Worm (Caenorhabditis elegans) whole organism, late embryonic: ENCODE results near the gene F19C7.8.
A peak's percentile ranks its signal among the peaks of the same experiment; 100 is the strongest.

ENCODE experiments used
- Y22D7AL.16 ChIP-seq: sonication (generic microtip); optimal IDR thresholded peaks from 2 replicates; lab custom pipeline; 2016; ENCODE audit warnings: missing genetic modification characterization, missing compliant biosample characterization
- ceh-14 ChIP-seq: sonication (generic microtip); optimal IDR thresholded peaks from 2 replicates; lab custom pipeline; 2016; ENCODE audit warnings: missing genotype, missing genetic modification characterization, missing compliant biosample characterization
- ceh-18 ChIP-seq: sonication (generic microtip); optimal IDR thresholded peaks from 2 replicates; lab custom pipeline; 2016; ENCODE audit warnings: missing genetic modification characterization, missing compliant biosample characterization
- ceh-19 ChIP-seq: fragments of 200-800 bp; sonication (Bioruptor generic); optimal IDR thresholded peaks from 2 replicates; lab custom pipeline; 2018; ENCODE audit warnings: mild to moderate bottlenecking, missing genetic modification characterization, missing compliant biosample characterization
- ceh-22 ChIP-seq: sonication (generic microtip); optimal IDR thresholded peaks from 2 replicates; lab custom pipeline; 2017; ENCODE audit warnings: missing biosample characterization, missing genetic modification characterization
- ceh-31 ChIP-seq: sonication (generic microtip); optimal IDR thresholded peaks from 2 replicates; lab custom pipeline; 2016; ENCODE audit warnings: missing genetic modification characterization, missing compliant biosample characterization
- ceh-34 ChIP-seq: sonication (generic microtip); optimal IDR thresholded peaks from 2 replicates; lab custom pipeline; 2016; ENCODE audit warnings: mild to moderate bottlenecking, missing genetic modification characterization, missing compliant biosample characterization
- ceh-45 ChIP-seq: fragments of 200-800 bp; sonication (Bioruptor generic); IDR thresholded peaks from 2 replicates; pipeline ENCODE4 v1.3.6; 2022; ENCODE audit warnings: missing genetic modification reagents, missing genetic modification characterization, missing compliant biosample characterization
- ceh-6 ChIP-seq: fragments of 200-800 bp; sonication (Bioruptor generic); optimal IDR thresholded peaks from 2 replicates; lab custom pipeline; 2018; ENCODE audit warnings: mild to moderate bottlenecking, missing genetic modification characterization, missing compliant biosample characterization
- ceh-9 ChIP-seq: sonication (generic microtip); optimal IDR thresholded peaks from 2 replicates; lab custom pipeline; 2016; ENCODE audit warnings: mild to moderate bottlenecking, missing genetic modification characterization, inconsistent platforms, missing compliant biosample characterization
- elt-4 ChIP-seq: sonication (generic microtip); optimal IDR thresholded peaks from 2 replicates; lab custom pipeline; 2016; ENCODE audit warnings: missing genetic modification characterization, missing compliant biosample characterization
- ets-4 ChIP-seq: sonication (generic microtip); optimal IDR thresholded peaks from 2 replicates; lab custom pipeline; 2016; ENCODE audit warnings: missing genetic modification characterization, missing compliant biosample characterization
- fax-1 ChIP-seq: sonication (generic microtip); optimal IDR thresholded peaks from 2 replicates; lab custom pipeline; 2016; ENCODE audit warnings: missing genotype, missing genetic modification characterization, missing compliant biosample characterization
- fkh-10 ChIP-seq: fragments of 150-350 bp; optimal IDR thresholded peaks from 2 replicates; lab custom pipeline; 2014; ENCODE audit warnings: missing biosample characterization, missing genetic modification reagents, missing genetic modification characterization
- hlh-13 ChIP-seq: fragments of 200-800 bp; sonication (Bioruptor generic); optimal IDR thresholded peaks from 2 replicates; lab custom pipeline; 2018; ENCODE audit warnings: mild to moderate bottlenecking, missing genetic modification characterization, missing compliant biosample characterization
- hlh-8 ChIP-seq: sonication (generic microtip); optimal IDR thresholded peaks from 2 replicates; lab custom pipeline; 2016; ENCODE audit warnings: missing genotype, missing genetic modification characterization, missing compliant biosample characterization
- mec-3 ChIP-seq: sonication (generic microtip); optimal IDR thresholded peaks from 2 replicates; lab custom pipeline; 2016; ENCODE audit warnings: borderline replicate concordance, missing genetic modification characterization, missing compliant biosample characterization
- nfya-1 ChIP-seq: sonication (generic microtip); optimal IDR thresholded peaks from 2 replicates; lab custom pipeline; 2017; ENCODE audit warnings: missing genetic modification characterization, mild to moderate bottlenecking, missing compliant biosample characterization, antibody characterized with exemption, moderate library complexity
- nhr-11 ChIP-seq: fragments of 150-350 bp; optimal IDR thresholded peaks from 2 replicates; lab custom pipeline; 2014; ENCODE audit warnings: missing biosample characterization, missing genetic modification characterization
- odd-2 ChIP-seq: sonication (generic microtip); optimal IDR thresholded peaks from 2 replicates; lab custom pipeline; 2017; ENCODE audit warnings: antibody characterized with exemption, mild to moderate bottlenecking, missing genetic modification characterization, missing compliant biosample characterization
- pag-3 ChIP-seq: sonication (generic microtip); optimal IDR thresholded peaks from 2 replicates; lab custom pipeline; 2016; ENCODE audit warnings: missing compliant biosample characterization, missing genetic modification characterization, borderline replicate concordance
- pha-4 ChIP-seq: fragments of 150-350 bp; optimal IDR thresholded peaks from 2 replicates; lab custom pipeline; 2018; ENCODE audit warnings: missing biosample characterization, missing genetic modification reagents, missing genetic modification characterization
- ref-2 ChIP-seq: sonication (generic microtip); optimal IDR thresholded peaks from 2 replicates; lab custom pipeline; 2016; ENCODE audit warnings: missing genetic modification characterization, missing compliant biosample characterization
- rnt-1 ChIP-seq: sonication (generic microtip); optimal IDR thresholded peaks from 2 replicates; lab custom pipeline; 2016; ENCODE audit warnings: missing genetic modification characterization, missing compliant biosample characterization
- sox-4 ChIP-seq: sonication (generic microtip); optimal IDR thresholded peaks from 2 replicates; lab custom pipeline; 2017; ENCODE audit warnings: mild to moderate bottlenecking, missing genetic modification characterization, inconsistent platforms, missing compliant biosample characterization
- syd-9 ChIP-seq: sonication (generic microtip); optimal IDR thresholded peaks from 2 replicates; lab custom pipeline; 2016; ENCODE audit warnings: mild to moderate bottlenecking, missing genetic modification characterization, moderate library complexity, missing compliant biosample characterization
- tbx-2 ChIP-seq: sonication (generic microtip); optimal IDR thresholded peaks from 2 replicates; lab custom pipeline; 2016; ENCODE audit warnings: missing genetic modification characterization, missing compliant biosample characterization
- ttx-3 ChIP-seq: sonication (generic microtip); optimal IDR thresholded peaks from 2 replicates; lab custom pipeline; 2016; ENCODE audit warnings: missing genetic modification reagents, missing genetic modification characterization, missing compliant biosample characterization
- unc-55 ChIP-seq: sonication (generic microtip); optimal IDR thresholded peaks from 2 replicates; lab custom pipeline; 2017; ENCODE audit warnings: missing biosample characterization, missing genetic modification reagents, missing genetic modification characterization
- unc-86 ChIP-seq: sonication (generic microtip); optimal IDR thresholded peaks from 2 replicates; lab custom pipeline; 2016; ENCODE audit warnings: missing genetic modification characterization, missing compliant biosample characterization
- ztf-16 ChIP-seq: sonication (generic microtip); optimal IDR thresholded peaks from 2 replicates; lab custom pipeline; 2017; ENCODE audit warnings: missing genetic modification characterization, missing compliant biosample characterization

F19C7.8 gene

ce11 chrIV:4633393-4633792, 4.5 kb downstream of the F19C7.8 start, which contains the start of gene R105.1:
Gene R105.1, plus strand, starts transcription at chrIV:4633693.
- TF ChIP-seq unc-55 (GFP tag; lab: Kevin White, UChicago) (no peak), ceh-14 (no peak), sox-4 (tag; lab: Kevin White, UChicago) (no peak), pag-3 (tag; lab: Kevin White, UChicago) (no peak), Y22D7AL.16 (tag; lab: Kevin White, UChicago) (no peak)

- TF ChIP-seq nfya-1 (tag; lab: Kevin White, UChicago), result no peak
- no peak for TF ChIP-seq ref-2
- TF ChIP-seq ceh-18 (tag; lab: Kevin White, UChicago), result no peak
- peak; percentile 4 for TF ChIP-seq ceh-31 (tag; lab: Kevin White, UChicago)
- no peak for TF ChIP-seq ceh-9 (tag; lab: Kevin White, UChicago)
- TF ChIP-seq ceh-19, result no peak
- TF ChIP-seq ceh-34 (tag; lab: Kevin White, UChicago), result no peak
- TF ChIP-seq ceh-22 (tag; lab: Kevin White, UChicago), result no peak
- TF ChIP-seq, all 69 proteins: peak for 1
These were observed 14.0 kb downstream of the F19C7.8 start for ce11 chrIV:4623852-4624251.

DNA sequence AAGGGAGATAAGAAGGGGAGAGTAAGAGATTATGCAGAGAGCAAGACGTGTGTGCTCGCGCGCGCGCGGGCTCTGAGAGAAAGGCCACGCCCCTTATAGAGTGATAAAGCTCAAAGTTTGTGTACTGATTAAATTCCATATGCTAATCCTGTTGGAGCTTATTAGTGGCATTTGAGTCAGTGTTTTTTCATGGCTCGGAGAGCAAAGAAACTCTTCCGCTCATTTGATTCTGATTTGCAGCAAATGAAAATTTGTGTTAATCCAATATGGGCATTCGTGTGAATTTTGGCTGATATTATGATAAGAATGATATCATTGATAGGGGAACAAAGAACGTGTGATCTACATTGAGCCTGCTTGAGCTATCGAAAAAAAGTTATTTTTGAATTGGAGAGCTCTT, 24.4 kb downstream of the F19C7.8 start:
- peak; percentile 3 for TF ChIP-seq ceh-14
- TF ChIP-seq ztf-16 (tag; lab: Kevin White, UChicago), result no peak
- TF ChIP-seq, all 69 proteins: peak for 1

DNA sequence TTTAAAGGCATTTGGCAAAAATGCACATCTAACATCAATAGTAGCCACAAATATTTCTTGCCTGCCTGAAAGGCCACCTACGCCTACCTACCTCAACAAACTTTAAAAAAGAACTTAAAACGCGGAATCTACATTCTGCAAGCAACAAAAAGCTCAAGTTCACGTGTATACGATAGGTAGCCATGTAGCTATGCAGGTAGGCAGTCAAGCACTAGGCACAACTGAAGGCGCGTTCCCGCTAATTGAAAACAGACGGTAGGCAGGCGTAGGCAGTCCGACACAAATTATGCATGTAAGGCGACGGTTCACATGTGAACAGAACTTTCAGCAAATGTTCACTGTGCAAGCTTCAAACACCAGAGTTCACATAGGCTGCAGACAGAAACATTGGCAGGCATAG, 25.3 kb downstream of the F19C7.8 start:
- no peak for TF ChIP-seq syd-9 (tag; lab: Kevin White, UChicago)
- no peak for TF ChIP-seq ceh-6 (GFP tag; lab: Kevin White, UChicago)
- TF ChIP-seq tbx-2 (tag; lab: Kevin White, UChicago), result no peak
- TF ChIP-seq ceh-22 (tag; lab: Kevin White, UChicago), result no peak
- no peak for TF ChIP-seq ceh-19
- no peak for TF ChIP-seq pha-4 (tag; lab: Kevin White, UChicago)
- TF ChIP-seq mec-3, result no peak
- no peak for TF ChIP-seq ceh-18 (tag; lab: Kevin White, UChicago)
- no peak for TF ChIP-seq rnt-1 (tag; lab: Kevin White, UChicago)
- no peak for TF ChIP-seq fkh-10 (GFP tag; lab: Kevin White, UChicago)
- TF ChIP-seq ttx-3 (tag; lab: Kevin White, UChicago), result no peak
- no peak for TF ChIP-seq ceh-14
- no peak for TF ChIP-seq odd-2

- TF ChIP-seq ceh-34 (tag; lab: Kevin White, UChicago), result no peak
- no peak for TF ChIP-seq ceh-45 (GFP tag; lab: Robert Waterston, UW)
- TF ChIP-seq fax-1, result no peak
- no peak for TF ChIP-seq ets-4 (tag; lab: Kevin White, UChicago)
These were observed 26.2 kb downstream of the F19C7.8 start for ce11 chrIV:4611740-4612139.

ce11 chrIV:4609568-4609967, 28.3 kb downstream of the F19C7.8 start, which contains the start of gene col-110:
Gene col-110, minus strand, starts transcription at chrIV:4609668.
- TF ChIP-seq hlh-8 (tag; lab: Kevin White, UChicago) (no peak), sox-4 (tag; lab: Kevin White, UChicago) (no peak), ceh-9 (tag; lab: Kevin White, UChicago) (no peak), hlh-13 (no peak), ztf-16 (tag; lab: Kevin White, UChicago) (no peak), nhr-11 (tag; lab: Kevin White, UChicago) (no peak)
- TF ChIP-seq, all 69 proteins: peak for 0

DNA sequence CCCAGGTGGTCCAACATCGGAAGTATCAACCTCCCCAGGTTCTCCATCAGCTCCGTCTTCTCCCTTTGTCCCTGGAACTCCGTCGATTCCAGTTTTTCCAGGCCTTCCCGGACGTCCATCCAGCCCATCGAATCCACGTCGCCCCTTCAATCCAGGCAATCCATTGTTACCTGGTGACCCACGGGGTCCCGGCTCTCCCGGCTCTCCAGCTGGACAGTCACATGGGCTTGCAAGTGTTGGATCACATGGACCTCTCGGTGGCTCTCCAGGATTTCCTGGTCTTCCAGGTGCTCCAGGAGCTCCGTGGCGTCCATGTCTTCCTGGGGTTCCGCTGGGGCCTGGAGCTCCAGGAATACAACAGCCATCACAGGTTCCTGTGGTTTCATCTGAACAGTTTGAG, 29.2 kb downstream of the F19C7.8 start:
- TF ChIP-seq unc-86 (tag; lab: Kevin White, UChicago), result no peak
- TF ChIP-seq ceh-22 (tag; lab: Kevin White, UChicago), result no peak
- no peak for TF ChIP-seq odd-2
- TF ChIP-seq elt-4 (tag; lab: Kevin White, UChicago), result peak; percentile 70
